Worm (Caenorhabditis elegans) whole organism, L2 larva: ENCODE data around the gene him-14.

Source experiments
- ceh-82 ChIP-seq: fragments of 150-350 bp; optimal IDR thresholded peaks from 2 replicates; lab custom pipeline; 2014; ENCODE audit warnings: missing biosample characterization, missing genetic modification characterization
- elt-1 ChIP-seq: fragments of 150-350 bp; optimal IDR thresholded peaks from 2 replicates; lab custom pipeline; 2014; ENCODE audit warnings: missing biosample characterization, missing genetic modification characterization
- fos-1 ChIP-seq: fragments of 150-350 bp; optimal IDR thresholded peaks from 2 replicates; lab custom pipeline; 2014; ENCODE audit warnings: missing biosample characterization, missing genetic modification characterization
- lin-39 ChIP-seq: fragments of 150-350 bp; optimal IDR thresholded peaks from 2 replicates; lab custom pipeline; 2014; ENCODE audit warnings: missing biosample characterization, missing genetic modification reagents, missing genetic modification characterization
- nhr-23 ChIP-seq: fragments of 150-350 bp; optimal IDR thresholded peaks from 2 replicates; lab custom pipeline; 2014; ENCODE audit warnings: missing biosample characterization, missing genetic modification reagents, missing genetic modification characterization
- nhr-25 ChIP-seq: fragments of 150-350 bp; sonication (generic microtip); optimal IDR thresholded peaks from 3 replicates; lab custom pipeline; 2014; ENCODE audit warnings: missing biosample characterization, missing genetic modification characterization
- nhr-77 ChIP-seq: fragments of 150-350 bp; optimal IDR thresholded peaks from 2 replicates; lab custom pipeline; 2014; ENCODE audit warnings: missing biosample characterization, missing genetic modification characterization
- skn-1 ChIP-seq: sonication (generic microtip); optimal IDR thresholded peaks from 2 replicates; lab custom pipeline; 2017; ENCODE audit warnings: missing biosample characterization, missing genetic modification characterization
- unc-62 ChIP-seq: fragments of 150-350 bp; optimal IDR thresholded peaks from 2 replicates; lab custom pipeline; 2014; ENCODE audit warnings: missing biosample characterization, missing genetic modification reagents, missing genetic modification characterization
- zag-1 ChIP-seq: fragments of 150-350 bp; optimal IDR thresholded peaks from 2 replicates; lab custom pipeline; 2014; ENCODE audit warnings: missing biosample characterization, missing genetic modification characterization

DNA sequence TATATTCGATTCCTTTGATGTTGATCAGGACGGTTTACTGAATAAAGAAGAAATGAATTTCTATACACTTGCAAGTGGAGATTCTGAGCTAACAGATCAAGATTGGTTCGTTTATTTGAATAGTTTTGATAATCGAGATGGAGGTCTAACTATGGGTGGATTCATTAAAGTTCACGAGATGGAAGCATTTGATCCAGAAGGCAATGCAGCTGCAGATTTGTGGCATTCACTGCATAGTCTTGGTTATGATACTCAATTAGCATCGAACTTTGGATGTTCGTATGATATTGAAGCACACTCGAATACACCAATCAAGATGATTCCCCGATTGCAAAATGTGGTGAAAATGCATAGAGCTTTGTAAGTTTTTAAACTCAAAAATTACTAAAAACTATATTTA is 26.2 kb upstream of the him-14 start:
- TF ChIP-seq nhr-77 (tag; lab: Kevin White, UChicago) (no peak), fos-1 (tag; lab: Kevin White, UChicago) (no peak), elt-1 (tag; lab: Kevin White, UChicago) (no peak), lin-39 (tag; lab: Kevin White, UChicago) (no peak), zag-1 (tag; lab: Kevin White, UChicago) (no peak), nhr-25 (tag; lab: Kevin White, UChicago) (no peak), nhr-23 (no peak), ceh-82 (tag; lab: Kevin White, UChicago) (no peak), unc-62 (no peak), skn-1 (tag; lab: Kevin White, UChicago) (no peak)
